Fruit fly (Drosophila melanogaster) whole organism, embryonic: ENCODE data around the gene CG31404.
A peak's percentile ranks its signal among the peaks of the same experiment; 100 is the strongest.

Experiments
- CG11695 ChIP-seq: fragments of 200-800 bp; sonication (Bioruptor generic); IDR thresholded peaks from 3 replicates; pipeline ENCODE4 v1.3.6; 2022; ENCODE audit warnings: missing biosample characterization, missing genetic modification characterization
- CG14050 ChIP-seq: fragments of 200-800 bp; sonication (Bioruptor generic); IDR thresholded peaks from 3 replicates; pipeline ENCODE4 v1.3.6; 2022; ENCODE audit warnings: missing biosample characterization, missing genetic modification characterization
- CG17612 ChIP-seq: fragments of 200-800 bp; sonication (Bioruptor generic); IDR thresholded peaks from 2 replicates; pipeline ENCODE4 v1.3.6; 2022; ENCODE audit warnings: missing biosample characterization, missing genetic modification characterization
- CG30020 ChIP-seq: fragments of 200-800 bp; optimal IDR thresholded peaks from 2 replicates; lab custom pipeline; 2019; ENCODE audit warnings: missing biosample characterization, mild to moderate bottlenecking, missing genetic modification characterization, moderate library complexity
- Doc2 ChIP-seq: fragments of 200-800 bp; sonication (Bioruptor generic); IDR thresholded peaks from 2 replicates; pipeline ENCODE4 v1.3.6; 2022; ENCODE audit warnings: missing biosample characterization, missing genetic modification characterization
- HHEX ChIP-seq: fragments of 200-800 bp; sonication (Bioruptor generic); optimal IDR thresholded peaks from 3 replicates; lab custom pipeline; 2017; ENCODE audit warnings: missing biosample characterization, mild to moderate bottlenecking, missing genetic modification characterization, missing genetic modification reagents
- HLH54F ChIP-seq: fragments of 200-800 bp; sonication (Bioruptor generic); optimal IDR thresholded peaks from 3 replicates; lab custom pipeline; 2016; ENCODE audit warnings: missing biosample characterization, missing genetic modification characterization
- NC2α ChIP-seq: fragments of 200-800 bp; sonication (Bioruptor generic); optimal IDR thresholded peaks from 2 replicates; lab custom pipeline; 2016; ENCODE audit warnings: missing biosample characterization, missing genetic modification characterization
- TFAM ChIP-seq: fragments of 200-800 bp; sonication (Bioruptor generic); optimal IDR thresholded peaks from 2 replicates; lab custom pipeline; 2017; ENCODE audit warnings: missing biosample characterization, missing genetic modification characterization, inconsistent platforms
- cg ChIP-seq: fragments of 200-800 bp; sonication (Bioruptor generic); optimal IDR thresholded peaks from 3 replicates; lab custom pipeline; 2019; ENCODE audit warnings: missing biosample characterization, mild to moderate bottlenecking, missing genetic modification characterization, moderate library complexity
- otp ChIP-seq: fragments of 200-800 bp; sonication (Bioruptor generic); IDR thresholded peaks from 3 replicates; pipeline ENCODE4, ENCODE4 v1.3.6; 2022; ENCODE audit warnings: missing biosample characterization, missing genetic modification characterization
- tll ChIP-seq, 2 experiments: fragments of 200-800 bp in 1 of 2; fragments of >200 bp in 1 of 2; sonication (Bioruptor generic) in 1 of 2; optimal IDR thresholded peaks; 2 replicates each; lab custom pipeline; 2017 to 2019; ENCODE audit warnings: missing biosample characterization in 2 of 2, missing genetic modification characterization in 2 of 2, mild to moderate bottlenecking in 1 of 2, moderate library complexity in 1 of 2

DNA sequence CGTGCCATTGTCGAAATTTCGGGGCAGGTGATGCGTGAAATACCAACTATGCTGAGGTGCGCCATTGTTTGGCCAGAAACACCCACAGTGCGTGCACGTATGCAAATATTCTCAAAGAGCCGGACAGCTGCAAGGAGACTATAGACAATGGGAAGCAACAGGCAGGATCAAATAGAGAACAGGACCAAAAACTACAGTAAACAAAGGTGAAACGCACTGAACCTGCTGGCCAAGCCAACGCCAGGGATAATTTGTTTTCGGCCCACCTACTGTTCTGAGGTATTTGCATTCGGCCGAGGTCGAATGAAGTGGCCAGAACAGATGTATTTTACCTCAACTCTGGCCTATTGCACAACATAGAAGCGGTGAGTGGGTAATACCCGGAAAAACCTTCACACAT lies 34.0 kb downstream of the CG31404 start:
- peak in 1 of 2 experiments; percentile 95 for TF ChIP-seq tll (GFP tag; optimal IDR thresholded peaks at IDR 0.05; lab: Kevin White, UChicago)
- TF ChIP-seq cg: no peak
- TF ChIP-seq CG17612 (GFP tag; lab: Robert Waterston, UW): no peak
- no peak for TF ChIP-seq Doc2 (GFP tag; lab: Robert Waterston, UW)
- no peak for TF ChIP-seq HHEX (GFP tag; lab: Kevin White, UChicago)
- no peak for TF ChIP-seq otp (GFP tag; lab: Robert Waterston, UW)
- no peak for TF ChIP-seq HLH54F (GFP tag; lab: Kevin White, UChicago)
- TF ChIP-seq TFAM: no peak
- no peak for TF ChIP-seq CG14050 (GFP tag; lab: Robert Waterston, UW)
- no peak for TF ChIP-seq NC2α (GFP tag; lab: Kevin White, UChicago)
- no peak for TF ChIP-seq CG30020
- TF ChIP-seq CG11695 (GFP tag; lab: Robert Waterston, UW): no peak
